Fruit fly (Drosophila melanogaster): ENCODE data around the gene Prosbeta6.
A peak's percentile ranks its signal among the peaks of the same experiment; 100 is the strongest.

Gene Prosbeta6

dm6 chr3L:16647578-16648113 is 37.4 kb upstream of the Prosbeta6 start, which contains the start of gene Abl (continued):
- TF ChIP-seq CG11762 (GFP tag; optimal IDR thresholded peaks at IDR 0.05; ENCODE audit: insufficient read depth) (no peak), CG10631 (GFP tag; optimal IDR thresholded peaks at IDR 0.05) (peak; percentile 35), cyc (GFP tag; optimal IDR thresholded peaks at IDR 0.05) (peak; percentile 39), CG34406 (GFP tag; optimal IDR thresholded peaks at IDR 0.05) (peak; percentile 16), Lpt (GFP tag; optimal IDR thresholded peaks at IDR 0.05) (no peak), pdm3 (GFP tag; optimal IDR thresholded peaks at IDR 0.05) (no peak), Hr4 (GFP tag; optimal IDR thresholded peaks at IDR 0.05) (no peak), lz (GFP tag; optimal IDR thresholded peaks at IDR 0.05) (peak; percentile 38), svp (GFP tag) (peak; percentile 84), CG3032 (tag; optimal IDR thresholded peaks at IDR 0.05) (peak; percentile 9), CG11902 (GFP tag; optimal IDR thresholded peaks at IDR 0.05) (peak; percentile 1), esn (GFP tag; optimal IDR thresholded peaks at IDR 0.05) (peak; percentile 54), Sox15 (GFP tag; optimal IDR thresholded peaks at IDR 0.05) (peak; percentile 19), fd59A (GFP tag; optimal IDR thresholded peaks at IDR 0.05) (no peak), CG11294 (GFP tag; IDR thresholded peaks at IDR 0.05) (no peak), Eip75B (GFP tag; optimal IDR thresholded peaks at IDR 0.05) (no peak), CG6276 (GFP tag; optimal IDR thresholded peaks at IDR 0.05) (peak; percentile 53), vri (GFP tag; optimal IDR thresholded peaks at IDR 0.05) (peak; percentile 37), Ets21C (GFP tag; optimal IDR thresholded peaks at IDR 0.05) (peak; percentile 32), Hr38 (GFP tag; optimal IDR thresholded peaks at IDR 0.05) (no peak), Eip93F (GFP tag; optimal IDR thresholded peaks at IDR 0.05) (no peak), dac (GFP tag; optimal IDR thresholded peaks at IDR 0.05) (peak; percentile 22), dsx (GFP tag; optimal IDR thresholded peaks at IDR 0.05; ENCODE audit: poor library complexity, severe bottlenecking) (peak; percentile 60), CG3919 (GFP tag; optimal IDR thresholded peaks at IDR 0.05) (peak; percentile 47), CG4318 (GFP tag; optimal IDR thresholded peaks at IDR 0.05) (no peak), achi (GFP tag; optimal IDR thresholded peaks at IDR 0.05) (no peak), OdsH (GFP tag; optimal IDR thresholded peaks at IDR 0.05) (peak; percentile 13), acj6 (GFP tag; optimal IDR thresholded peaks at IDR 0.05) (peak; percentile 4), salr (GFP tag; optimal IDR thresholded peaks at IDR 0.05) (no peak), CG31627 (GFP tag; optimal IDR thresholded peaks at IDR 0.05) (peak; percentile 69), CG7368 (GFP tag; optimal IDR thresholded peaks at IDR 0.05) (peak; percentile 37), Smox (GFP tag; optimal IDR thresholded peaks at IDR 0.05) (peak; percentile 5), fkh (GFP tag; optimal IDR thresholded peaks at IDR 0.05) (peak; percentile 3), CG8119 (GFP tag; IDR thresholded peaks at IDR 0.05) (peak; percentile 58; the same call in 1 of the 3 replicates), net (GFP tag; optimal IDR thresholded peaks at IDR 0.05) (peak; percentile 38), Hr39 (GFP tag; optimal IDR thresholded peaks at IDR 0.05) (peak; percentile 48), spab (GFP tag; optimal IDR thresholded peaks at IDR 0.05) (no peak), CG16779 (tag; optimal IDR thresholded peaks at IDR 0.05) (peak; percentile 37), CG8632 (GFP tag; optimal IDR thresholded peaks at IDR 0.05) (no peak)

dm6 chr3L:16646865-16647459 is 36.7 kb upstream of the Prosbeta6 start:
- no peak for TF ChIP-seq CG16779 (tag; optimal IDR thresholded peaks at IDR 0.05)
- TF ChIP-seq Gug (GFP tag; IDR thresholded peaks at IDR 0.05) = 0 out of 2 replicates have a peak, but pooled peaks have one; percentile 30
- TF ChIP-seq CG6808 (GFP tag; optimal IDR thresholded peaks at IDR 0.05) = no peak
- 0 out of 3 replicates have a peak, but pooled peaks have one; percentile 38 for TF ChIP-seq eg (GFP tag; IDR thresholded peaks at IDR 0.05)
- no peak for TF ChIP-seq Hr4 (GFP tag; optimal IDR thresholded peaks at IDR 0.05)
- no peak for TF ChIP-seq Met (GFP tag; optimal IDR thresholded peaks at IDR 0.05)
- no peak for TF ChIP-seq Ets96B (tag; optimal IDR thresholded peaks at IDR 0.05)

Data from whole organism, prepupa.